Fruit fly (Drosophila melanogaster) whole organism, prepupa: ENCODE data around the gene Droj2.
A peak's percentile ranks its signal among the peaks of the same experiment; 100 is the strongest.

Experiments
- Blimp-1 ChIP-seq: fragments of 200-800 bp; sonication (Bioruptor generic); optimal IDR thresholded peaks from 3 replicates; lab custom pipeline; 2017; ENCODE audit warnings: missing biosample characterization, missing genetic modification characterization, mild to moderate bottlenecking, moderate library complexity, missing genetic modification reagents
- CG10631 ChIP-seq: fragments of 200-800 bp; sonication (Bioruptor generic); optimal IDR thresholded peaks from 2 replicates; lab custom pipeline; 2016; ENCODE audit warnings: missing biosample characterization, missing genetic modification characterization
- CG10669 ChIP-seq: fragments of 200-800 bp; sonication (Bioruptor generic); optimal IDR thresholded peaks from 3 replicates; lab custom pipeline; 2018; ENCODE audit warnings: missing biosample characterization, mild to moderate bottlenecking, missing genetic modification characterization, moderate library complexity
- CG11762 ChIP-seq: fragments of 200-800 bp; sonication (Bioruptor generic); optimal IDR thresholded peaks from 3 replicates; lab custom pipeline; 2016; ENCODE audit warnings: missing biosample characterization, missing genetic modification characterization; ENCODE audit not compliant: insufficient read depth
- CG1621 ChIP-seq: fragments of 200-800 bp; sonication (Bioruptor generic); optimal IDR thresholded peaks from 3 replicates; lab custom pipeline; 2018; ENCODE audit warnings: missing biosample characterization, mild to moderate bottlenecking, missing genetic modification characterization
- CG16779 ChIP-seq: fragments of 200-800 bp; sonication (Bioruptor generic); optimal IDR thresholded peaks from 3 replicates; lab custom pipeline; 2017; ENCODE audit warnings: missing biosample characterization, mild to moderate bottlenecking, missing genetic modification characterization
- CG31627 ChIP-seq: fragments of 200-800 bp; sonication (Bioruptor generic); optimal IDR thresholded peaks from 3 replicates; lab custom pipeline; 2016; ENCODE audit warnings: missing biosample characterization, missing genetic modification characterization
- CG4318 ChIP-seq: fragments of 200-800 bp; sonication (Bioruptor generic); optimal IDR thresholded peaks from 3 replicates; lab custom pipeline; 2017; ENCODE audit warnings: missing biosample characterization, mild to moderate bottlenecking, missing genetic modification characterization
- CG6163 ChIP-seq: fragments of 200-800 bp; sonication (Bioruptor generic); IDR thresholded peaks from 3 replicates; pipeline ENCODE4 v1.3.6; 2022; ENCODE audit warnings: missing biosample characterization, missing genetic modification characterization
- CG6792 ChIP-seq: fragments of 200-800 bp; sonication (Bioruptor generic); optimal IDR thresholded peaks from 3 replicates; lab custom pipeline; 2016; ENCODE audit warnings: missing biosample characterization, missing genetic modification characterization
- CG6854 ChIP-seq: fragments of 200-800 bp; sonication (Bioruptor generic); optimal IDR thresholded peaks from 2 replicates; lab custom pipeline; 2017; ENCODE audit warnings: missing biosample characterization, mild to moderate bottlenecking, missing genetic modification characterization
- CG7368 ChIP-seq: fragments of 200-800 bp; sonication (Bioruptor generic); optimal IDR thresholded peaks from 3 replicates; lab custom pipeline; 2016; ENCODE audit warnings: missing biosample characterization, missing genetic modification characterization
- CG8119 ChIP-seq: fragments of 200-800 bp; sonication (Bioruptor generic); IDR thresholded peaks from 3 replicates; pipeline ENCODE4 v1.3.6; 2022; ENCODE audit warnings: missing biosample characterization, missing genetic modification characterization
- CG8632 ChIP-seq: fragments of 200-800 bp; sonication (Bioruptor generic); optimal IDR thresholded peaks from 3 replicates; lab custom pipeline; 2016; ENCODE audit warnings: missing biosample characterization, missing genetic modification characterization
- Eip93F ChIP-seq: fragments of 200-800 bp; sonication (Bioruptor generic); optimal IDR thresholded peaks from 2 replicates; lab custom pipeline; 2016; ENCODE audit warnings: missing biosample characterization, mild to moderate bottlenecking, missing genetic modification characterization
- Ets21C ChIP-seq: fragments of 200-800 bp; sonication (Bioruptor generic); optimal IDR thresholded peaks from 3 replicates; lab custom pipeline; 2016; ENCODE audit warnings: missing biosample characterization, missing genetic modification characterization
- Ets96B ChIP-seq: fragments of 200-800 bp; optimal IDR thresholded peaks from 2 replicates; lab custom pipeline; 2019; ENCODE audit warnings: missing biosample characterization, mild to moderate bottlenecking, missing genetic modification characterization, moderate library complexity
- Gug ChIP-seq: fragments of 200-800 bp; sonication (Bioruptor generic); IDR thresholded peaks from 2 replicates; pipeline ENCODE4 v1.3.6; 2022; ENCODE audit warnings: missing biosample characterization, missing genetic modification characterization
- Hr38 ChIP-seq: sonication (Bioruptor generic); optimal IDR thresholded peaks from 2 replicates; lab custom pipeline; 2016; ENCODE audit warnings: missing biosample characterization, missing genetic modification characterization
- Hr39 ChIP-seq: fragments of 200-800 bp; sonication (Bioruptor generic); optimal IDR thresholded peaks from 2 replicates; lab custom pipeline; 2016; ENCODE audit warnings: missing biosample characterization, missing genetic modification characterization
- Lpt ChIP-seq: fragments of 200-800 bp; sonication (Bioruptor generic); optimal IDR thresholded peaks from 3 replicates; lab custom pipeline; 2016; ENCODE audit warnings: missing biosample characterization, missing genetic modification characterization
- Met ChIP-seq: fragments of 200-800 bp; sonication (Bioruptor generic); optimal IDR thresholded peaks from 3 replicates; lab custom pipeline; 2016; ENCODE audit warnings: missing biosample characterization, missing genetic modification characterization
- OdsH ChIP-seq: fragments of 200-800 bp; sonication (Bioruptor generic); optimal IDR thresholded peaks from 3 replicates; lab custom pipeline; 2016; ENCODE audit warnings: missing biosample characterization, missing genetic modification characterization
- Smox ChIP-seq: fragments of 200-800 bp; sonication (Bioruptor generic); optimal IDR thresholded peaks from 3 replicates; lab custom pipeline; 2016; ENCODE audit warnings: missing biosample characterization, missing genetic modification characterization
- Sox102F ChIP-seq: fragments of 200-800 bp; sonication (Bioruptor generic); optimal IDR thresholded peaks from 2 replicates; lab custom pipeline; 2016; ENCODE audit warnings: missing biosample characterization, mild to moderate bottlenecking, missing genetic modification characterization
- Sox14 ChIP-seq: fragments of 200-800 bp; sonication (Bioruptor generic); optimal IDR thresholded peaks from 3 replicates; lab custom pipeline; 2016; ENCODE audit warnings: missing biosample characterization, missing genetic modification characterization
- achi ChIP-seq: fragments of 200-800 bp; sonication (Bioruptor generic); optimal IDR thresholded peaks from 3 replicates; lab custom pipeline; 2016; ENCODE audit warnings: missing biosample characterization, missing genetic modification characterization
- acj6 ChIP-seq: fragments of 200-800 bp; sonication (Bioruptor generic); optimal IDR thresholded peaks from 3 replicates; lab custom pipeline; 2016; ENCODE audit warnings: missing biosample characterization, missing genetic modification characterization
- cyc ChIP-seq: fragments of 200-800 bp; sonication (Bioruptor generic); optimal IDR thresholded peaks from 3 replicates; lab custom pipeline; 2016; ENCODE audit warnings: missing biosample characterization, missing genetic modification characterization
- dac ChIP-seq: fragments of 200-800 bp; sonication (Bioruptor generic); optimal IDR thresholded peaks from 2 replicates; lab custom pipeline; 2017; ENCODE audit warnings: missing biosample characterization, mild to moderate bottlenecking, missing genetic modification characterization
- eg ChIP-seq: fragments of 200-800 bp; sonication (Bioruptor generic); IDR thresholded peaks from 3 replicates; pipeline ENCODE4 v1.3.6; 2022; ENCODE audit warnings: missing biosample characterization, missing genetic modification characterization
- esn ChIP-seq: fragments of 200-800 bp; sonication (Bioruptor generic); optimal IDR thresholded peaks from 2 replicates; lab custom pipeline; 2016; ENCODE audit warnings: missing biosample characterization, mild to moderate bottlenecking, missing genetic modification characterization, moderate library complexity
- lz ChIP-seq: fragments of 200-800 bp; sonication (Bioruptor generic); optimal IDR thresholded peaks from 3 replicates; lab custom pipeline; 2016; ENCODE audit warnings: missing biosample characterization, missing genetic modification characterization
- pdm3 ChIP-seq: fragments of 200-800 bp; sonication (Bioruptor generic); optimal IDR thresholded peaks from 3 replicates; lab custom pipeline; 2016; ENCODE audit warnings: missing biosample characterization, missing genetic modification characterization
- ss ChIP-seq, 2 experiments: fragments of 200-800 bp; sonication (Bioruptor generic); optimal IDR thresholded peaks; 2 replicates in 1 of 2; 3 replicates in 1 of 2; lab custom pipeline; 2017 to 2018; ENCODE audit warnings: mild to moderate bottlenecking in 2 of 2, missing biosample characterization in 2 of 2, missing genetic modification characterization in 2 of 2, moderate library complexity in 1 of 2
- svp ChIP-seq: fragments of 200-800 bp; sonication (Bioruptor generic); peaks from one replicate; lab custom pipeline; 2016; ENCODE audit warnings: missing biosample characterization, missing genetic modification characterization
- topi ChIP-seq: fragments of 200-800 bp; sonication (Bioruptor generic); optimal IDR thresholded peaks from 3 replicates; lab custom pipeline; 2016; ENCODE audit warnings: missing biosample characterization, missing genetic modification characterization
- vri ChIP-seq: fragments of 200-800 bp; sonication (Bioruptor generic); optimal IDR thresholded peaks from 3 replicates; lab custom pipeline; 2016; ENCODE audit warnings: missing biosample characterization, mild to moderate bottlenecking, missing genetic modification characterization

Gene Droj2

dm6 chr3R:13371840-13372680, 9.8 kb upstream of the Droj2 start, which contains the start of the genes Lip3 and CG34309:
Gene Lip3 (minus strand): TSS chr3R:13371904.
Gene CG34309 (plus strand): TSS chr3R:13372630.
- TF ChIP-seq Hr39 (GFP tag; lab: Kevin White, UChicago), result peak; percentile 39
- peak; percentile 90 for TF ChIP-seq svp (GFP tag; lab: Kevin White, UChicago)
- peak; percentile 48 for TF ChIP-seq CG6792 (GFP tag; lab: Kevin White, UChicago)
- peak; percentile 28 for TF ChIP-seq Sox14
- no peak for TF ChIP-seq eg (GFP tag; lab: Robert Waterston, UW)
- peak; percentile 52 for TF ChIP-seq CG31627 (GFP tag; lab: Kevin White, UChicago)
- peak; percentile 46 for TF ChIP-seq Ets21C
- no peak for TF ChIP-seq Lpt (GFP tag; lab: Kevin White, UChicago)
- TF ChIP-seq acj6 (GFP tag; lab: Kevin White, UChicago), result peak; percentile 39
- peak; percentile 86 for TF ChIP-seq vri
- peak; percentile 10 for TF ChIP-seq Ets96B (tag; lab: Kevin White, UChicago)
- TF ChIP-seq CG4318, result no peak
- TF ChIP-seq Gug (GFP tag; lab: Robert Waterston, UW), result no peak
- peak; percentile 15 for TF ChIP-seq Eip93F (GFP tag; lab: Kevin White, UChicago)
- peak; percentile 72 for TF ChIP-seq Smox
- no peak for TF ChIP-seq CG8632 (GFP tag; lab: Kevin White, UChicago)
- peak; percentile 35 for TF ChIP-seq OdsH (GFP tag; lab: Kevin White, UChicago)
- peak; percentile 31 for TF ChIP-seq topi (GFP tag; lab: Kevin White, UChicago)
- TF ChIP-seq esn (GFP tag; lab: Kevin White, UChicago), result peak; percentile 85
- no peak for TF ChIP-seq dac
- TF ChIP-seq CG8119 (GFP tag; lab: Robert Waterston, UW), result no peak
- TF ChIP-seq Sox102F (GFP tag; lab: Kevin White, UChicago), result no peak
- TF ChIP-seq CG7368 (GFP tag; lab: Kevin White, UChicago), result no peak
- no peak for TF ChIP-seq CG1621
- TF ChIP-seq pdm3 (GFP tag; lab: Kevin White, UChicago), result peak; percentile 34
- no peak for TF ChIP-seq ss (GFP tag; optimal IDR thresholded peaks at IDR 0.05; lab: Kevin White, UChicago)
- peak; percentile 32 for TF ChIP-seq cyc (GFP tag; lab: Kevin White, UChicago)
- TF ChIP-seq Blimp-1 (GFP tag; lab: Kevin White, UChicago), result peak; percentile 36
- TF ChIP-seq CG11762 (GFP tag; lab: Kevin White, UChicago), result no peak
- no peak for TF ChIP-seq CG6854 (GFP tag; lab: Kevin White, UChicago)
- TF ChIP-seq lz, result peak; percentile 53
- no peak for TF ChIP-seq CG10669
- TF ChIP-seq CG10631 (GFP tag; lab: Kevin White, UChicago), result no peak
- TF ChIP-seq CG16779, result no peak
- TF ChIP-seq achi (GFP tag; lab: Kevin White, UChicago), result peak; percentile 9
- peak; percentile 70 for TF ChIP-seq Met
- TF ChIP-seq, all 60 proteins: peak for 20

- TF ChIP-seq CG10631 (GFP tag; lab: Kevin White, UChicago), result no peak
- TF ChIP-seq achi (GFP tag; lab: Kevin White, UChicago), result no peak
- TF ChIP-seq CG10669, result peak; percentile 24
- 0 out of 3 replicates have a peak, but pooled peaks have one; percentile 22 for TF ChIP-seq CG6163
- no peak for TF ChIP-seq acj6 (GFP tag; lab: Kevin White, UChicago)
- no peak for TF ChIP-seq CG11762 (GFP tag; lab: Kevin White, UChicago)
- TF ChIP-seq Ets96B (tag; lab: Kevin White, UChicago), result peak; percentile 24
- TF ChIP-seq esn (GFP tag; lab: Kevin White, UChicago), result peak; percentile 15
- TF ChIP-seq Hr38 (GFP tag; lab: Kevin White, UChicago), result no peak
Measured at dm6 chr3R:13374913-13375312, 7.0 kb upstream of the Droj2 start.
